Worm (Caenorhabditis elegans) whole organism, late embryonic: Measurements from ENCODE around the gene Y39B6A.37.

ENCODE experiments used
- C08G9.2 ChIP-seq: sonication (generic microtip); optimal IDR thresholded peaks from 2 replicates; lab custom pipeline; 2016; ENCODE audit warnings: mild to moderate bottlenecking, missing genetic modification characterization, moderate library complexity, missing compliant biosample characterization
- C38D4.7 ChIP-seq: fragments of 200-800 bp; sonication (Bioruptor generic); optimal IDR thresholded peaks from 2 replicates; lab custom pipeline; 2018; ENCODE audit warnings: mild to moderate bottlenecking, missing genetic modification characterization, moderate library complexity, missing compliant biosample characterization
- F13H6.1 ChIP-seq: sonication (generic microtip); optimal IDR thresholded peaks from 2 replicates; lab custom pipeline; 2016; ENCODE audit warnings: missing genetic modification characterization, missing compliant biosample characterization
- T23F11.4 ChIP-seq: fragments of 200-800 bp; sonication (Bioruptor generic); optimal IDR thresholded peaks from 2 replicates; lab custom pipeline; 2018; ENCODE audit warnings: mild to moderate bottlenecking, missing genetic modification characterization, missing compliant biosample characterization
- Y22D7AL.16 ChIP-seq: sonication (generic microtip); optimal IDR thresholded peaks from 2 replicates; lab custom pipeline; 2016; ENCODE audit warnings: missing genetic modification characterization, missing compliant biosample characterization
- ahr-1 ChIP-seq: sonication (generic microtip); optimal IDR thresholded peaks from 2 replicates; lab custom pipeline; 2016; ENCODE audit warnings: missing genetic modification characterization, missing compliant biosample characterization
- ama-1 ChIP-seq: fragments of 150-350 bp; optimal IDR thresholded peaks from 2 replicates; lab custom pipeline; 2014
- ceh-14 ChIP-seq: sonication (generic microtip); optimal IDR thresholded peaks from 2 replicates; lab custom pipeline; 2016; ENCODE audit warnings: missing genotype, missing genetic modification characterization, missing compliant biosample characterization
- ceh-18 ChIP-seq: sonication (generic microtip); optimal IDR thresholded peaks from 2 replicates; lab custom pipeline; 2016; ENCODE audit warnings: missing genetic modification characterization, missing compliant biosample characterization
- ceh-22 ChIP-seq: sonication (generic microtip); optimal IDR thresholded peaks from 2 replicates; lab custom pipeline; 2017; ENCODE audit warnings: missing biosample characterization, missing genetic modification characterization
- ceh-24 ChIP-seq: sonication (generic microtip); optimal IDR thresholded peaks from 2 replicates; lab custom pipeline; 2016; ENCODE audit warnings: mild to moderate bottlenecking, missing genetic modification characterization, missing compliant biosample characterization
- ceh-45 ChIP-seq: fragments of 200-800 bp; sonication (Bioruptor generic); IDR thresholded peaks from 2 replicates; pipeline ENCODE4 v1.3.6; 2022; ENCODE audit warnings: missing genetic modification reagents, missing genetic modification characterization, missing compliant biosample characterization
- ceh-48 ChIP-seq: sonication (generic microtip); optimal IDR thresholded peaks from 2 replicates; lab custom pipeline; 2016; ENCODE audit warnings: missing genetic modification characterization, inconsistent platforms, missing compliant biosample characterization
- ceh-6 ChIP-seq: fragments of 200-800 bp; sonication (Bioruptor generic); optimal IDR thresholded peaks from 2 replicates; lab custom pipeline; 2018; ENCODE audit warnings: mild to moderate bottlenecking, missing genetic modification characterization, missing compliant biosample characterization
- ceh-9 ChIP-seq: sonication (generic microtip); optimal IDR thresholded peaks from 2 replicates; lab custom pipeline; 2016; ENCODE audit warnings: mild to moderate bottlenecking, missing genetic modification characterization, inconsistent platforms, missing compliant biosample characterization
- dmd-4 ChIP-seq: sonication (generic microtip); optimal IDR thresholded peaks from 2 replicates; lab custom pipeline; 2016; ENCODE audit warnings: borderline replicate concordance, missing genetic modification characterization, missing compliant biosample characterization
- dve-1 ChIP-seq: sonication (generic microtip); optimal IDR thresholded peaks from 2 replicates; lab custom pipeline; 2017; ENCODE audit warnings: antibody characterized with exemption, mild to moderate bottlenecking, missing genetic modification characterization, missing compliant biosample characterization
- elt-2 ChIP-seq: sonication (generic microtip); optimal IDR thresholded peaks from 2 replicates; lab custom pipeline; 2016; ENCODE audit warnings: missing genetic modification reagents, missing genetic modification characterization, missing compliant biosample characterization
- elt-4 ChIP-seq: sonication (generic microtip); optimal IDR thresholded peaks from 2 replicates; lab custom pipeline; 2016; ENCODE audit warnings: missing genetic modification characterization, missing compliant biosample characterization
- ets-4 ChIP-seq: sonication (generic microtip); optimal IDR thresholded peaks from 2 replicates; lab custom pipeline; 2016; ENCODE audit warnings: missing genetic modification characterization, missing compliant biosample characterization
- fkh-10 ChIP-seq: fragments of 150-350 bp; optimal IDR thresholded peaks from 2 replicates; lab custom pipeline; 2014; ENCODE audit warnings: missing biosample characterization, missing genetic modification reagents, missing genetic modification characterization
- fkh-6 ChIP-seq: sonication (generic microtip); optimal IDR thresholded peaks from 2 replicates; lab custom pipeline; 2016; ENCODE audit warnings: missing genetic modification characterization, missing compliant biosample characterization
- gmeb-2 ChIP-seq: sonication (generic microtip); optimal IDR thresholded peaks from 2 replicates; lab custom pipeline; 2016; ENCODE audit warnings: missing genetic modification characterization, inconsistent platforms, missing compliant biosample characterization
- hlh-30 ChIP-seq: sonication (generic microtip); optimal IDR thresholded peaks from 2 replicates; lab custom pipeline; 2017; ENCODE audit warnings: antibody characterized with exemption, missing genetic modification characterization, missing compliant biosample characterization; ENCODE audit not compliant: insufficient read depth
- hlh-6 ChIP-seq: sonication (generic microtip); optimal IDR thresholded peaks from 2 replicates; lab custom pipeline; 2016; ENCODE audit warnings: missing genotype, missing genetic modification characterization, missing compliant biosample characterization
- hlh-8 ChIP-seq: sonication (generic microtip); optimal IDR thresholded peaks from 2 replicates; lab custom pipeline; 2016; ENCODE audit warnings: missing genotype, missing genetic modification characterization, missing compliant biosample characterization
- lim-6 ChIP-seq: sonication (generic microtip); optimal IDR thresholded peaks from 2 replicates; lab custom pipeline; 2016; ENCODE audit warnings: missing genetic modification characterization, missing compliant biosample characterization
- lin-11 ChIP-seq: fragments of 200-800 bp; sonication (Bioruptor generic); optimal IDR thresholded peaks from 2 replicates; lab custom pipeline; 2018; ENCODE audit warnings: mild to moderate bottlenecking, missing genetic modification characterization, missing compliant biosample characterization
- madf-2 ChIP-seq: sonication (generic microtip); optimal IDR thresholded peaks from 2 replicates; lab custom pipeline; 2017; ENCODE audit warnings: missing genetic modification characterization, missing compliant biosample characterization
- mec-3 ChIP-seq: sonication (generic microtip); optimal IDR thresholded peaks from 2 replicates; lab custom pipeline; 2016; ENCODE audit warnings: borderline replicate concordance, missing genetic modification characterization, missing compliant biosample characterization
- nfya-1 ChIP-seq: sonication (generic microtip); optimal IDR thresholded peaks from 2 replicates; lab custom pipeline; 2017; ENCODE audit warnings: missing genetic modification characterization, mild to moderate bottlenecking, missing compliant biosample characterization, antibody characterized with exemption, moderate library complexity
- npax-4 ChIP-seq: sonication (generic microtip); optimal IDR thresholded peaks from 2 replicates; lab custom pipeline; 2016; ENCODE audit warnings: missing genetic modification characterization, missing compliant biosample characterization
- odd-2 ChIP-seq: sonication (generic microtip); optimal IDR thresholded peaks from 2 replicates; lab custom pipeline; 2017; ENCODE audit warnings: antibody characterized with exemption, mild to moderate bottlenecking, missing genetic modification characterization, missing compliant biosample characterization
- pag-3 ChIP-seq: sonication (generic microtip); optimal IDR thresholded peaks from 2 replicates; lab custom pipeline; 2016; ENCODE audit warnings: missing compliant biosample characterization, missing genetic modification characterization, borderline replicate concordance
- pat-9 ChIP-seq: fragments of 200-800 bp; sonication (Bioruptor generic); optimal IDR thresholded peaks from 2 replicates; lab custom pipeline; 2018; ENCODE audit warnings: mild to moderate bottlenecking, missing genetic modification characterization, moderate library complexity, missing compliant biosample characterization
- pax-1 ChIP-seq: fragments of 150-350 bp; optimal IDR thresholded peaks from 2 replicates; lab custom pipeline; 2014; ENCODE audit warnings: missing biosample characterization, missing genetic modification characterization
- pha-2 ChIP-seq: sonication (generic microtip); optimal IDR thresholded peaks from 2 replicates; lab custom pipeline; 2017; ENCODE audit warnings: mild to moderate bottlenecking, missing genetic modification characterization, missing compliant biosample characterization
- pha-4 ChIP-seq: fragments of 150-350 bp; optimal IDR thresholded peaks from 2 replicates; lab custom pipeline; 2018; ENCODE audit warnings: missing biosample characterization, missing genetic modification reagents, missing genetic modification characterization
- pqm-1 ChIP-seq: sonication (generic microtip); optimal IDR thresholded peaks from 2 replicates; lab custom pipeline; 2016; ENCODE audit warnings: missing genetic modification characterization, missing compliant biosample characterization
- pros-1 ChIP-seq: fragments of 150-350 bp; optimal IDR thresholded peaks from 2 replicates; lab custom pipeline; 2014; ENCODE audit warnings: missing biosample characterization, missing genetic modification reagents, missing genetic modification characterization
- ref-2 ChIP-seq: sonication (generic microtip); optimal IDR thresholded peaks from 2 replicates; lab custom pipeline; 2016; ENCODE audit warnings: missing genetic modification characterization, missing compliant biosample characterization
- rnt-1 ChIP-seq: sonication (generic microtip); optimal IDR thresholded peaks from 2 replicates; lab custom pipeline; 2016; ENCODE audit warnings: missing genetic modification characterization, missing compliant biosample characterization
- sdc-2 ChIP-seq: sonication (generic microtip); optimal IDR thresholded peaks from 2 replicates; lab custom pipeline; 2016; ENCODE audit warnings: missing genotype, missing genetic modification characterization, missing compliant biosample characterization
- sox-4 ChIP-seq: sonication (generic microtip); optimal IDR thresholded peaks from 2 replicates; lab custom pipeline; 2017; ENCODE audit warnings: mild to moderate bottlenecking, missing genetic modification characterization, inconsistent platforms, missing compliant biosample characterization
- tbx-2 ChIP-seq: sonication (generic microtip); optimal IDR thresholded peaks from 2 replicates; lab custom pipeline; 2016; ENCODE audit warnings: missing genetic modification characterization, missing compliant biosample characterization
- tbx-7 ChIP-seq: sonication (generic microtip); optimal IDR thresholded peaks from 2 replicates; lab custom pipeline; 2016; ENCODE audit warnings: missing genotype, missing genetic modification characterization, missing compliant biosample characterization
- ttx-3 ChIP-seq: sonication (generic microtip); optimal IDR thresholded peaks from 2 replicates; lab custom pipeline; 2016; ENCODE audit warnings: missing genetic modification reagents, missing genetic modification characterization, missing compliant biosample characterization
- unc-86 ChIP-seq: sonication (generic microtip); optimal IDR thresholded peaks from 2 replicates; lab custom pipeline; 2016; ENCODE audit warnings: missing genetic modification characterization, missing compliant biosample characterization
- ztf-16 ChIP-seq: sonication (generic microtip); optimal IDR thresholded peaks from 2 replicates; lab custom pipeline; 2017; ENCODE audit warnings: missing genetic modification characterization, missing compliant biosample characterization

Gene Y39B6A.37

ce11 chrV:18978301-18978700 is 12.3 kb upstream of the Y39B6A.37 start:
- TF ChIP-seq pros-1 (tag; lab: Kevin White, UChicago) (no peak), elt-2 (no peak), lim-6 (tag; lab: Kevin White, UChicago) (no peak), ceh-22 (tag; lab: Kevin White, UChicago) (no peak), rnt-1 (tag; lab: Kevin White, UChicago) (no peak), lin-11 (tag; lab: Kevin White, UChicago) (no peak), unc-86 (tag; lab: Kevin White, UChicago) (no peak), mec-3 (tag; lab: Kevin White, UChicago) (no peak), sdc-2 (tag; lab: Kevin White, UChicago) (no peak), Y22D7AL.16 (tag; lab: Kevin White, UChicago) (no peak), npax-4 (tag; lab: Kevin White, UChicago) (no peak)

- TF ChIP-seq C08G9.2 (peak; percentile 98), elt-2 (peak; percentile 56), pat-9 (tag; lab: Kevin White, UChicago) (no peak), pax-1 (tag; lab: Kevin White, UChicago) (no peak), nfya-1 (tag; lab: Kevin White, UChicago) (peak; percentile 18), fkh-6 (tag; lab: Kevin White, UChicago) (peak; percentile 26), tbx-7 (tag; lab: Kevin White, UChicago) (peak; percentile 94), F13H6.1 (tag; lab: Kevin White, UChicago) (peak; percentile 39), mec-3 (tag; lab: Kevin White, UChicago) (peak; percentile 83), tbx-2 (tag; lab: Kevin White, UChicago) (peak; percentile 78), hlh-6 (tag; lab: Kevin White, UChicago) (peak; percentile 51), ceh-45 (GFP tag; lab: Robert Waterston, UW) (no peak), pha-2 (tag; lab: Kevin White, UChicago) (peak; percentile 65), T23F11.4 (GFP tag; lab: Kevin White, UChicago) (no peak), dmd-4 (tag; lab: Kevin White, UChicago) (peak; percentile 13), ceh-6 (GFP tag; lab: Kevin White, UChicago) (no peak), ceh-22 (tag; lab: Kevin White, UChicago) (no peak), pha-4 (tag; lab: Kevin White, UChicago) (no peak), gmeb-2 (tag; lab: Kevin White, UChicago) (no peak), fkh-10 (GFP tag; lab: Kevin White, UChicago) (no peak), Y22D7AL.16 (tag; lab: Kevin White, UChicago) (no peak), ztf-16 (peak; percentile 53), pag-3 (tag; lab: Kevin White, UChicago) (peak; percentile 37), ama-1 (lab: Kevin White, UChicago) (no peak), ref-2 (tag; lab: Kevin White, UChicago) (peak; percentile 92), dve-1 (tag; lab: Kevin White, UChicago) (no peak), ceh-9 (tag; lab: Kevin White, UChicago) (no peak), sox-4 (no peak), C38D4.7 (GFP tag; lab: Kevin White, UChicago) (no peak), ceh-14 (tag; lab: Kevin White, UChicago) (peak; percentile 62), ceh-18 (no peak), ahr-1 (tag; lab: Kevin White, UChicago) (no peak), hlh-8 (tag; lab: Kevin White, UChicago) (peak; percentile 66), hlh-30 (tag; lab: Kevin White, UChicago) (no peak), ceh-48 (tag; lab: Kevin White, UChicago) (no peak), rnt-1 (tag; lab: Kevin White, UChicago) (peak; percentile 87), pqm-1 (peak; percentile 5), ets-4 (tag; lab: Kevin White, UChicago) (peak; percentile 90), unc-86 (tag; lab: Kevin White, UChicago) (no peak), pros-1 (tag; lab: Kevin White, UChicago) (no peak), lin-11 (tag; lab: Kevin White, UChicago) (no peak), elt-4 (tag; lab: Kevin White, UChicago) (no peak), ceh-24 (tag; lab: Kevin White, UChicago) (no peak), lim-6 (tag; lab: Kevin White, UChicago) (peak; percentile 73), ttx-3 (tag; lab: Kevin White, UChicago) (no peak), madf-2 (tag; lab: Kevin White, UChicago) (no peak), odd-2 (tag; lab: Kevin White, UChicago) (no peak)
Observed at ce11 chrV:18980980-18981529, 9.6 kb upstream of the Y39B6A.37 start, which contains the start of the genes mrps-35 and sws-1. Gene mrps-35 (plus strand): TSS chrV:18981306. Gene sws-1 (minus strand): TSS chrV:18981479.
